Worm (Caenorhabditis elegans) whole organism, mixed stage, embryonic: Measurements from ENCODE around the gene far-8.

Experiments
- M03D4.4 ChIP-seq: sonication (generic microtip); optimal IDR thresholded peaks from 2 replicates; lab custom pipeline; 2017; ENCODE audit warnings: mild to moderate bottlenecking, missing genetic modification characterization, missing compliant biosample characterization
- bed-3 ChIP-seq: fragments of 200-800 bp; sonication (Bioruptor generic); optimal IDR thresholded peaks from 3 replicates; lab custom pipeline; 2018; ENCODE audit warnings: mild to moderate bottlenecking, missing genetic modification characterization, moderate library complexity, missing compliant biosample characterization
- blmp-1 ChIP-seq: fragments of 150-350 bp; optimal IDR thresholded peaks from 2 replicates; lab custom pipeline; 2014; ENCODE audit warnings: missing biosample characterization, missing genetic modification characterization
- ceh-39 ChIP-seq: fragments of 150-350 bp; optimal IDR thresholded peaks from 2 replicates; lab custom pipeline; 2014; ENCODE audit warnings: missing biosample characterization, missing genetic modification characterization
- ceh-43 ChIP-seq: fragments of 200-800 bp; sonication (Bioruptor generic); optimal IDR thresholded peaks from 2 replicates; lab custom pipeline; 2018; ENCODE audit warnings: mild to moderate bottlenecking, missing genetic modification characterization, moderate library complexity, missing compliant biosample characterization
- ceh-83 ChIP-seq: fragments of 200-800 bp; sonication (Bioruptor generic); optimal IDR thresholded peaks from 2 replicates; lab custom pipeline; 2018; ENCODE audit warnings: mild to moderate bottlenecking, missing genetic modification characterization, missing compliant biosample characterization
- ces-1 ChIP-seq: fragments of 150-350 bp; optimal IDR thresholded peaks from 2 replicates; lab custom pipeline; 2014; ENCODE audit warnings: missing biosample characterization, missing genetic modification reagents, missing genetic modification characterization
- cnd-1 ChIP-seq: fragments of 200-800 bp; sonication (Bioruptor generic); optimal IDR thresholded peaks from 2 replicates; lab custom pipeline; 2018; ENCODE audit warnings: mild to moderate bottlenecking, missing genetic modification characterization, missing compliant biosample characterization
- elt-1 ChIP-seq: sonication (generic microtip); optimal IDR thresholded peaks from 2 replicates; lab custom pipeline; 2017; ENCODE audit warnings: missing genetic modification characterization, mild to moderate bottlenecking, missing compliant biosample characterization, antibody characterized with exemption, moderate library complexity, borderline replicate concordance; ENCODE audit not compliant: insufficient read depth
- flh-1 ChIP-seq: fragments of 200-800 bp; sonication (Bioruptor generic); optimal IDR thresholded peaks from 2 replicates; lab custom pipeline; 2018; ENCODE audit warnings: mild to moderate bottlenecking, missing genetic modification characterization, moderate library complexity, missing compliant biosample characterization
- ham-2 ChIP-seq: fragments of 200-800 bp; sonication (Bioruptor generic); optimal IDR thresholded peaks from 2 replicates; lab custom pipeline; 2018; ENCODE audit warnings: mild to moderate bottlenecking, missing genetic modification characterization, missing compliant biosample characterization
- hlh-1 ChIP-seq: fragments of 150-350 bp; optimal IDR thresholded peaks from 2 replicates; lab custom pipeline; 2014; ENCODE audit warnings: missing biosample characterization, missing genetic modification reagents, missing genetic modification characterization
- lin-13 ChIP-seq: fragments of 150-350 bp; optimal IDR thresholded peaks from 2 replicates; lab custom pipeline; 2014; ENCODE audit warnings: missing biosample characterization, missing genetic modification characterization
- lin-32 ChIP-seq: fragments of 200-800 bp; sonication (Bioruptor generic); optimal IDR thresholded peaks from 2 replicates; lab custom pipeline; 2018; ENCODE audit warnings: mild to moderate bottlenecking, missing genetic modification characterization, missing compliant biosample characterization
- lsy-2 ChIP-seq: fragments of 150-350 bp; optimal IDR thresholded peaks from 2 replicates; lab custom pipeline; 2014; ENCODE audit warnings: missing biosample characterization, missing genetic modification characterization
- mab-5 ChIP-seq: fragments of 150-350 bp; optimal IDR thresholded peaks from 2 replicates; lab custom pipeline; 2014; ENCODE audit warnings: missing biosample characterization, missing genetic modification characterization
- mep-1 ChIP-seq: fragments of 150-350 bp; optimal IDR thresholded peaks from 2 replicates; lab custom pipeline; 2017; ENCODE audit warnings: missing biosample characterization, missing genetic modification reagents, missing genetic modification characterization, inconsistent platforms
- mls-2 ChIP-seq: sonication (generic microtip); optimal IDR thresholded peaks from 2 replicates; lab custom pipeline; 2016; ENCODE audit warnings: mild to moderate bottlenecking, missing genetic modification characterization, moderate library complexity, missing compliant biosample characterization
- nhr-12 ChIP-seq: fragments of 150-350 bp; optimal IDR thresholded peaks from 2 replicates; lab custom pipeline; 2014; ENCODE audit warnings: missing biosample characterization, missing genetic modification characterization
- nhr-2 ChIP-seq: fragments of 150-350 bp; optimal IDR thresholded peaks from 2 replicates; lab custom pipeline; 2014; ENCODE audit warnings: missing biosample characterization, missing genetic modification characterization
- nhr-237 ChIP-seq: fragments of 150-350 bp; optimal IDR thresholded peaks from 2 replicates; lab custom pipeline; 2014; ENCODE audit warnings: missing biosample characterization, missing genetic modification characterization
- nhr-28 ChIP-seq: fragments of 150-350 bp; optimal IDR thresholded peaks from 2 replicates; lab custom pipeline; 2014; ENCODE audit warnings: missing biosample characterization, missing genetic modification characterization
- nhr-76 ChIP-seq: sonication (generic microtip); optimal IDR thresholded peaks from 2 replicates; lab custom pipeline; 2017; ENCODE audit warnings: missing biosample characterization, missing genetic modification characterization
- pha-4 ChIP-seq: fragments of 150-350 bp; optimal IDR thresholded peaks from 2 replicates; lab custom pipeline; 2018; ENCODE audit warnings: missing biosample characterization, missing genetic modification reagents, missing genetic modification characterization
- sem-2 ChIP-seq: fragments of 200-800 bp; sonication (Bioruptor generic); optimal IDR thresholded peaks from 2 replicates; lab custom pipeline; 2018; ENCODE audit warnings: mild to moderate bottlenecking, missing genetic modification characterization, missing compliant biosample characterization
- snpc-4 ChIP-seq: fragments of 150-350 bp; optimal IDR thresholded peaks from 2 replicates; lab custom pipeline; 2014; ENCODE audit warnings: missing biosample characterization, missing genetic modification characterization
- sptf-1 ChIP-seq: sonication (generic microtip); optimal IDR thresholded peaks from 2 replicates; lab custom pipeline; 2017; ENCODE audit warnings: mild to moderate bottlenecking, missing genetic modification characterization, moderate library complexity, missing compliant biosample characterization
- tbx-8 ChIP-seq: fragments of 200-800 bp; sonication (Bioruptor generic); optimal IDR thresholded peaks from 2 replicates; lab custom pipeline; 2018; ENCODE audit warnings: mild to moderate bottlenecking, missing genetic modification characterization, moderate library complexity, missing compliant biosample characterization
- unc-120 ChIP-seq: sonication (generic microtip); optimal IDR thresholded peaks from 2 replicates; lab custom pipeline; 2017; ENCODE audit warnings: missing genetic modification characterization, missing compliant biosample characterization; ENCODE audit not compliant: poor library complexity, severe bottlenecking
- unc-39 ChIP-seq: fragments of 150-350 bp; optimal IDR thresholded peaks from 2 replicates; lab custom pipeline; 2014; ENCODE audit warnings: missing biosample characterization, missing genetic modification characterization
- unc-62 ChIP-seq: fragments of 150-350 bp; optimal IDR thresholded peaks from 2 replicates; lab custom pipeline; 2014; ENCODE audit warnings: missing biosample characterization, missing genetic modification reagents, missing genetic modification characterization
- zip-8 ChIP-seq: fragments of 150-350 bp; optimal IDR thresholded peaks from 2 replicates; lab custom pipeline; 2014; ENCODE audit warnings: missing biosample characterization, missing genetic modification characterization

The far-8 gene

ce11 chrIII:856260-856659 is 13.5 kb downstream of the far-8 start, which contains the start of gene K02F3.12:
Gene K02F3.12, plus strand, starts transcription at chrIII:856560.
- no peak for TF ChIP-seq unc-39
- no peak for TF ChIP-seq lin-13 (tag; lab: Kevin White, UChicago)
- TF ChIP-seq mls-2 (tag; lab: Kevin White, UChicago): no peak

ce11 chrIII:856908-857307 is 14.2 kb downstream of the far-8 start:
- TF ChIP-seq ceh-83 (no peak), lin-32 (GFP tag; lab: Kevin White, UChicago) (no peak), unc-120 (no peak), sem-2 (GFP tag; lab: Kevin White, UChicago) (no peak), flh-1 (GFP tag; lab: Kevin White, UChicago) (no peak), mls-2 (tag; lab: Kevin White, UChicago) (no peak), nhr-12 (no peak), elt-1 (no peak), ces-1 (GFP tag; lab: Kevin White, UChicago) (no peak), snpc-4 (tag; lab: Kevin White, UChicago) (no peak), tbx-8 (GFP tag; lab: Kevin White, UChicago) (no peak)

- no peak for TF ChIP-seq nhr-12
- TF ChIP-seq pha-4 (tag; lab: Kevin White, UChicago): no peak
- TF ChIP-seq hlh-1: no peak
- no peak for TF ChIP-seq mab-5 (tag; lab: Kevin White, UChicago)
- TF ChIP-seq, all 35 proteins: peak for 0
These were observed 17.2 kb downstream of the far-8 start, which contains the start of gene exos-4.2 for ce11 chrIII:859898-860297. Gene exos-4.2, plus strand, starts transcription at chrIII:860198.

ce11 chrIII:861819-862356 is 19.2 kb downstream of the far-8 start, which contains the start of gene arx-4:
Gene arx-4, plus strand, starts transcription at chrIII:862306.
- peak; percentile 93 for TF ChIP-seq ces-1 (GFP tag; lab: Kevin White, UChicago)
- no peak for TF ChIP-seq unc-120
- TF ChIP-seq, all 35 proteins: peak for 1

- no peak for TF ChIP-seq sem-2 (GFP tag; lab: Kevin White, UChicago)
- TF ChIP-seq lin-32 (GFP tag; lab: Kevin White, UChicago): peak; percentile 69
These were observed 26.1 kb downstream of the far-8 start for ce11 chrIII:868866-869265.

ce11 chrIII:869869-870268 is 27.1 kb downstream of the far-8 start, which contains the start of gene T24C4.2:
Gene T24C4.2, minus strand, starts transcription at chrIII:869969.
- TF ChIP-seq unc-39 (no peak), sptf-1 (tag; lab: Kevin White, UChicago) (no peak), ceh-39 (tag; lab: Kevin White, UChicago) (peak; percentile 47), lin-13 (tag; lab: Kevin White, UChicago) (no peak), ham-2 (no peak), cnd-1 (peak; percentile 20), elt-1 (no peak), tbx-8 (GFP tag; lab: Kevin White, UChicago) (no peak), lin-32 (GFP tag; lab: Kevin White, UChicago) (peak; percentile 22), sem-2 (GFP tag; lab: Kevin White, UChicago) (no peak), unc-120 (no peak), nhr-12 (no peak), flh-1 (GFP tag; lab: Kevin White, UChicago) (no peak), ces-1 (GFP tag; lab: Kevin White, UChicago) (no peak), unc-62 (GFP tag; lab: Kevin White, UChicago) (no peak), zip-8 (tag; lab: Kevin White, UChicago) (peak; percentile 42)

ce11 chrIII:870555-870954 is 27.8 kb downstream of the far-8 start:
- TF ChIP-seq blmp-1 (tag; lab: Kevin White, UChicago) (no peak), snpc-4 (tag; lab: Kevin White, UChicago) (no peak), cnd-1 (peak; percentile 57), nhr-76 (tag; lab: Kevin White, UChicago) (no peak), ceh-83 (no peak), nhr-2 (tag; lab: Kevin White, UChicago) (peak; percentile 71), pha-4 (tag; lab: Kevin White, UChicago) (no peak), ceh-39 (tag; lab: Kevin White, UChicago) (peak; percentile 20), ceh-43 (GFP tag; lab: Kevin White, UChicago) (no peak), elt-1 (peak; percentile 49), nhr-28 (tag; lab: Kevin White, UChicago) (no peak), lsy-2 (tag; lab: Kevin White, UChicago) (no peak), unc-39 (peak; percentile 68), nhr-237 (no peak), mep-1 (tag; lab: Kevin White, UChicago) (peak; percentile 8), M03D4.4 (tag; lab: Kevin White, UChicago) (no peak), zip-8 (tag; lab: Kevin White, UChicago) (peak; percentile 67), sem-2 (GFP tag; lab: Kevin White, UChicago) (no peak), bed-3 (no peak), hlh-1 (no peak)
